Worm (Caenorhabditis elegans): ENCODE results near the gene R151.1.

Gene R151.1

DNA sequence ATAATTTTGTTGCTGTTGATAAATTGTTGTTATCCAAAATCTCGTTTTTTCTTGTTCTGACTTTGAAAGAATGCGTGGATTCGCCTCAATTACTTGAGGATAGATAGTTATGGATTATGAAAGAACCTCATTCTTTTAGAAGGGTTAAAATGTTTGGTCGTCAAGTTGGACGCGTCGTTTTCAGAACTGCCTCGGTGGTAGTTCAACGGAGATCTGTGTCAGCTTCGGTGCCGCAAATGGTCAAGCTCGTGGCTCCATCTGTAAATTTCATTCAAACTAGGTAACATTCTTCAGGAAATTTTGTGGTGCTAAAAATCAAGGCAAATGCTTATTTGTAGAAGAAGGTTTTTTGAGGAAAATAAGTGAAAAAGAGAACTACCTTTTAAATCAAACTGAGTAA, 35.7 kb upstream of the R151.1 start, which contains the start of gene ndab-2:
ndab-2 (plus strand) TSS at position 140 of the 400 bp plus-strand sequence.
- TF ChIP-seq ama-1 (optimal IDR thresholded peaks at IDR 0.05) (peak; percentile 66), egl-5 (tag; optimal IDR thresholded peaks at IDR 0.05) (no peak)

ce11 chrIII:7181822-7182221, 34.5 kb upstream of the R151.1 start, which contains the start of gene epg-4:
TSS of gene epg-4 (plus strand) at chrIII:7182167.
- TF ChIP-seq snpc-4 (tag; optimal IDR thresholded peaks at IDR 0.05) (peak; percentile 42), pha-4 (tag; optimal IDR thresholded peaks at IDR 0.05) (peak; percentile 60), eor-1 (tag; optimal IDR thresholded peaks at IDR 0.05) (no peak), nhr-67 (tag; optimal IDR thresholded peaks at IDR 0.05) (no peak), nhr-28 (tag; optimal IDR thresholded peaks at IDR 0.05) (no peak), nhr-237 (tag; optimal IDR thresholded peaks at IDR 0.05) (no peak), lin-39 (tag; optimal IDR thresholded peaks at IDR 0.05) (peak; percentile 53), elt-2 (tag; optimal IDR thresholded peaks at IDR 0.05) (peak; percentile 7), nhr-43 (tag; optimal IDR thresholded peaks at IDR 0.05; ENCODE audit: poor library complexity, severe bottlenecking) (no peak), ZK546.5 (tag; optimal IDR thresholded peaks at IDR 0.05) (no peak), ceh-28 (tag; optimal IDR thresholded peaks at IDR 0.05) (no peak), hmg-11 (tag; optimal IDR thresholded peaks at IDR 0.05) (peak; percentile 63), ceh-82 (tag; optimal IDR thresholded peaks at IDR 0.05) (no peak), sea-2 (GFP tag; optimal IDR thresholded peaks at IDR 0.05) (no peak), aly-2 (tag; optimal IDR thresholded peaks at IDR 0.05) (no peak), pqm-1 (tag; optimal IDR thresholded peaks at IDR 0.05) (peak; percentile 32), skn-1 (tag; optimal IDR thresholded peaks at IDR 0.05) (no peak), ztf-11 (tag; optimal IDR thresholded peaks at IDR 0.05) (no peak), unc-62 (GFP tag; optimal IDR thresholded peaks at IDR 0.05) (no peak), unc-39 (tag; optimal IDR thresholded peaks at IDR 0.05) (no peak), ceh-9 (tag; optimal IDR thresholded peaks at IDR 0.05) (no peak), nfya-1 (tag; optimal IDR thresholded peaks at IDR 0.05; ENCODE audit: insufficient read depth) (peak; percentile 48), lin-15B (tag; optimal IDR thresholded peaks at IDR 0.05) (peak; percentile 66), zag-1 (tag; optimal IDR thresholded peaks at IDR 0.05) (no peak), egl-27 (tag; optimal IDR thresholded peaks at IDR 0.05) (no peak), elt-3 (tag; optimal IDR thresholded peaks at IDR 0.05) (no peak), nhr-11 (tag; optimal IDR thresholded peaks at IDR 0.05) (no peak), lsy-12 (tag; optimal IDR thresholded peaks at IDR 0.05) (no peak)

- TF ChIP-seq zag-1 (tag; optimal IDR thresholded peaks at IDR 0.05) (no peak), egl-27 (tag; optimal IDR thresholded peaks at IDR 0.05) (peak; percentile 1), ceh-9 (tag; optimal IDR thresholded peaks at IDR 0.05) (no peak), eor-1 (tag; optimal IDR thresholded peaks at IDR 0.05) (no peak), nhr-11 (tag; optimal IDR thresholded peaks at IDR 0.05) (peak; percentile 29), nhr-25 (tag; optimal IDR thresholded peaks at IDR 0.05) (peak; percentile 63), elt-2 (tag; optimal IDR thresholded peaks at IDR 0.05) (peak; percentile 24), skn-1 (tag; optimal IDR thresholded peaks at IDR 0.05) (no peak), nhr-76 (tag; optimal IDR thresholded peaks at IDR 0.05) (no peak), unc-62 (GFP tag; optimal IDR thresholded peaks at IDR 0.05) (no peak), hmg-11 (tag; optimal IDR thresholded peaks at IDR 0.05) (peak; percentile 37), nhr-237 (tag; optimal IDR thresholded peaks at IDR 0.05) (no peak), lsy-12 (tag; optimal IDR thresholded peaks at IDR 0.05) (no peak), R02D3.7 (tag; optimal IDR thresholded peaks at IDR 0.05) (no peak), ZK546.5 (tag; optimal IDR thresholded peaks at IDR 0.05) (no peak), fkh-10 (GFP tag; optimal IDR thresholded peaks at IDR 0.05) (no peak), nhr-67 (tag; optimal IDR thresholded peaks at IDR 0.05) (no peak), ztf-11 (tag; optimal IDR thresholded peaks at IDR 0.05) (no peak), daf-12 (tag; optimal IDR thresholded peaks at IDR 0.05) (no peak), lin-39 (tag; optimal IDR thresholded peaks at IDR 0.05) (no peak), pqm-1 (tag; optimal IDR thresholded peaks at IDR 0.05) (peak; percentile 16), ceh-16 (tag; optimal IDR thresholded peaks at IDR 0.05) (no peak), mdl-1 (tag; optimal IDR thresholded peaks at IDR 0.05) (no peak), lin-15B (tag; optimal IDR thresholded peaks at IDR 0.05) (peak; percentile 84), jun-1 (tag; optimal IDR thresholded peaks at IDR 0.05) (no peak), snpc-4 (tag; optimal IDR thresholded peaks at IDR 0.05) (peak; percentile 39), ceh-28 (tag; optimal IDR thresholded peaks at IDR 0.05) (peak; percentile 18), egl-5 (tag; optimal IDR thresholded peaks at IDR 0.05) (no peak), pha-4 (tag; optimal IDR thresholded peaks at IDR 0.05) (peak; percentile 95), nhr-12 (tag; optimal IDR thresholded peaks at IDR 0.05) (no peak), nhr-43 (tag; optimal IDR thresholded peaks at IDR 0.05; ENCODE audit: poor library complexity, severe bottlenecking) (peak; percentile 60), nhr-23 (tag; optimal IDR thresholded peaks at IDR 0.05) (peak; percentile 70), nfya-1 (tag; optimal IDR thresholded peaks at IDR 0.05; ENCODE audit: insufficient read depth) (peak; percentile 69)
These were observed 32.3 kb upstream of the R151.1 start, which contains the start of gene yju-2 for ce11 chrIII:7184022-7184421. TSS of gene yju-2 (plus strand) at chrIII:7184336.

All from whole organism, L3 larva.